Worm (Caenorhabditis elegans): ENCODE results near the gene ndx-2.

- TF ChIP-seq lsy-2 (tag; optimal IDR thresholded peaks at IDR 0.05) (no peak), ztf-4 (tag; optimal IDR thresholded peaks at IDR 0.05) (no peak), nhr-12 (tag; optimal IDR thresholded peaks at IDR 0.05) (no peak), ama-1 (optimal IDR thresholded peaks at IDR 0.05) (no peak), ZK546.5 (tag; optimal IDR thresholded peaks at IDR 0.05) (no peak), snpc-4 (tag; optimal IDR thresholded peaks at IDR 0.05) (no peak), nhr-237 (tag; optimal IDR thresholded peaks at IDR 0.05) (no peak), nhr-10 (tag; optimal IDR thresholded peaks at IDR 0.05) (no peak), ztf-11 (tag; optimal IDR thresholded peaks at IDR 0.05) (no peak), unc-62 (GFP tag; optimal IDR thresholded peaks at IDR 0.05) (no peak), lin-11 (tag; optimal IDR thresholded peaks at IDR 0.05) (no peak), nhr-25 (tag; optimal IDR thresholded peaks at IDR 0.05) (no peak)
Observed at ce11 chrV:2684227-2684626, 19.4 kb upstream of the ndx-2 start.
